Worm (Caenorhabditis elegans) whole organism, young adult: ENCODE results near the gene srab-13.

Experiments used
- C06A6.2 ChIP-seq: fragments of 200-800 bp; sonication (Bioruptor generic); conservative IDR thresholded peaks from 2 replicates; pipeline ENCODE4 v1.3.6; 2022; ENCODE audit warnings: missing genetic modification characterization, missing compliant biosample characterization
- F10E7.11 ChIP-seq: sonication (generic microtip); optimal IDR thresholded peaks from 2 replicates; lab custom pipeline; 2017; ENCODE audit warnings: mild to moderate bottlenecking, missing genetic modification characterization, moderate library complexity, missing compliant biosample characterization
- F39B2.1 ChIP-seq: fragments of 200-800 bp; sonication (Bioruptor generic); IDR thresholded peaks from 2 replicates; pipeline ENCODE4 v1.3.6; 2022; ENCODE audit warnings: missing genetic modification reagents, missing genetic modification characterization, missing compliant biosample characterization
- K12H6.12 ChIP-seq: fragments of 200-800 bp; sonication (Bioruptor generic); optimal IDR thresholded peaks from 2 replicates; lab custom pipeline; 2018; ENCODE audit warnings: mild to moderate bottlenecking, missing genetic modification characterization, missing compliant biosample characterization
- T26A5.8 ChIP-seq: sonication (generic microtip); optimal IDR thresholded peaks from 2 replicates; lab custom pipeline; 2016; ENCODE audit warnings: missing genetic modification characterization, missing compliant biosample characterization
- Y53F4B.3 ChIP-seq: fragments of 200-800 bp; sonication (Bioruptor generic); IDR thresholded peaks from 2 replicates; pipeline ENCODE4 v1.3.6; 2022; ENCODE audit warnings: missing genetic modification reagents, missing genetic modification characterization, missing compliant biosample characterization
- ama-1 ChIP-seq, 3 experiments: fragments of 150-350 bp in 1 of 3; sonication (generic microtip) in 2 of 3; optimal IDR thresholded peaks; 2 replicates each; lab custom pipeline; 2014 to 2018; ENCODE audit warnings: missing biosample characterization in 2 of 3, missing genetic modification characterization in 2 of 3, missing genetic modification reagents in 2 of 3
- aptf-2 ChIP-seq: fragments of 200-800 bp; sonication (Bioruptor generic); conservative IDR thresholded peaks from 2 replicates; pipeline ENCODE4 v1.3.6; 2022; ENCODE audit warnings: missing genetic modification reagents, missing genetic modification characterization, missing compliant biosample characterization
- aptf-3 ChIP-seq: fragments of 200-800 bp; sonication (Bioruptor generic); IDR thresholded peaks from 2 replicates; pipeline ENCODE4 v1.3.6; 2022; ENCODE audit warnings: missing genetic modification characterization, missing compliant biosample characterization
- atf-7 ChIP-seq: sonication (generic microtip); optimal IDR thresholded peaks from 2 replicates; lab custom pipeline; 2017; ENCODE audit warnings: mild to moderate bottlenecking, missing genetic modification characterization, missing compliant biosample characterization
- athp-1 ChIP-seq: sonication (generic microtip); optimal IDR thresholded peaks from 2 replicates; lab custom pipeline; 2017; ENCODE audit warnings: mild to moderate bottlenecking, missing genetic modification characterization, missing compliant biosample characterization
- bed-2 ChIP-seq: fragments of 200-800 bp; sonication (Bioruptor generic); IDR thresholded peaks from 2 replicates; pipeline ENCODE4 v1.3.6; 2022; ENCODE audit warnings: missing genetic modification reagents, missing genetic modification characterization, missing compliant biosample characterization
- cebp-1 ChIP-seq, 2 experiments: fragments of 200-800 bp in 1 of 2; sonication (Bioruptor generic) in 1 of 2; sonication (generic microtip) in 1 of 2; IDR thresholded peaks in 1 of 2; optimal IDR thresholded peaks in 1 of 2; 2 replicates each; pipeline versions ENCODE4 v1.3.6 to Lab custom; 2017 to 2022; ENCODE audit warnings: missing compliant biosample characterization in 2 of 2, missing genetic modification characterization in 2 of 2, mild to moderate bottlenecking in 1 of 2, missing genetic modification reagents in 1 of 2, moderate library complexity in 1 of 2
- ceh-100 ChIP-seq: fragments of 200-800 bp; sonication (Bioruptor generic); IDR thresholded peaks from 2 replicates; pipeline ENCODE4 v1.3.6; 2022; ENCODE audit warnings: missing genetic modification reagents, missing genetic modification characterization, missing compliant biosample characterization
- ceh-58 ChIP-seq: fragments of 200-800 bp; sonication (Bioruptor generic); IDR thresholded peaks from 2 replicates; pipeline ENCODE4 v1.3.6; 2022; ENCODE audit warnings: missing genetic modification characterization, missing compliant biosample characterization
- chd-7 ChIP-seq: sonication (generic microtip); optimal IDR thresholded peaks from 2 replicates; lab custom pipeline; 2016; ENCODE audit warnings: mild to moderate bottlenecking, missing genetic modification characterization, moderate library complexity, missing compliant biosample characterization
- dox-1 ChIP-seq: fragments of 200-800 bp; sonication (Bioruptor generic); IDR thresholded peaks from 2 replicates; pipeline ENCODE4 v1.3.6; 2022; ENCODE audit warnings: missing genetic modification reagents, missing genetic modification characterization, missing compliant biosample characterization
- egl-18 ChIP-seq: fragments of 200-800 bp; sonication (Bioruptor generic); IDR thresholded peaks from 2 replicates; pipeline ENCODE4 v1.3.6; 2022; ENCODE audit warnings: missing genetic modification reagents, missing genetic modification characterization, missing compliant biosample characterization
- fkh-3 ChIP-seq: sonication (generic microtip); optimal IDR thresholded peaks from 2 replicates; lab custom pipeline; 2016; ENCODE audit warnings: mild to moderate bottlenecking, missing genetic modification characterization, missing compliant biosample characterization
- him-1 ChIP-seq: sonication (generic microtip); optimal IDR thresholded peaks from 2 replicates; lab custom pipeline; 2016; ENCODE audit warnings: missing genotype, missing genetic modification reagents, missing genetic modification characterization, missing compliant biosample characterization
- hmg-20 ChIP-seq: fragments of 200-800 bp; sonication (Bioruptor generic); IDR thresholded peaks from 2 replicates; pipeline ENCODE4 v1.3.6; 2022; ENCODE audit warnings: missing genetic modification reagents, missing genetic modification characterization, missing compliant biosample characterization
- let-526 ChIP-seq: fragments of 200-800 bp; sonication (Bioruptor generic); IDR thresholded peaks from 2 replicates; pipeline ENCODE4 v1.3.6; 2022; ENCODE audit warnings: missing genetic modification reagents, missing genetic modification characterization, missing compliant biosample characterization
- lin-26 ChIP-seq: fragments of 200-800 bp; sonication (Bioruptor generic); IDR thresholded peaks from 2 replicates; pipeline ENCODE4 v1.3.6; 2022; ENCODE audit warnings: missing genetic modification reagents, missing genetic modification characterization, missing compliant biosample characterization
- lin-35 ChIP-seq, 3 experiments: fragments of 150-350 bp in 2 of 3; sonication (generic microtip) in 1 of 3; optimal IDR thresholded peaks; 2 replicates each; lab custom pipeline; 2014 to 2018; ENCODE audit warnings: missing biosample characterization in 3 of 3, missing genetic modification characterization in 3 of 3, missing genetic modification reagents in 3 of 3
- madf-8 ChIP-seq: fragments of 200-800 bp; sonication (Bioruptor generic); conservative IDR thresholded peaks from 2 replicates; pipeline ENCODE4 v1.3.6; 2022; ENCODE audit warnings: missing genetic modification reagents, missing genetic modification characterization, missing compliant biosample characterization
- mel-28 ChIP-seq: sonication (generic microtip); optimal IDR thresholded peaks from 2 replicates; lab custom pipeline; 2016; ENCODE audit warnings: borderline replicate concordance, mild to moderate bottlenecking, missing genetic modification characterization, missing compliant biosample characterization
- mes-4 ChIP-seq: sonication (generic microtip); optimal IDR thresholded peaks from 2 replicates; lab custom pipeline; 2016; ENCODE audit warnings: missing genotype, missing genetic modification characterization, missing compliant biosample characterization
- mxl-1 ChIP-seq: sonication (generic microtip); optimal IDR thresholded peaks from 2 replicates; lab custom pipeline; 2016; ENCODE audit warnings: missing genetic modification characterization, missing compliant biosample characterization
- nfya-1 ChIP-seq: sonication (generic microtip); optimal IDR thresholded peaks from 2 replicates; lab custom pipeline; 2017; ENCODE audit warnings: antibody characterized with exemption, missing compliant biosample characterization, missing genetic modification characterization, borderline replicate concordance; ENCODE audit not compliant: insufficient read depth
- nhr-120 ChIP-seq: fragments of 200-800 bp; sonication (Bioruptor generic); IDR thresholded peaks from 2 replicates; pipeline ENCODE4 v1.3.6; 2022; ENCODE audit warnings: missing genetic modification characterization, missing compliant biosample characterization
- nhr-80 ChIP-seq: sonication (generic microtip); optimal IDR thresholded peaks from 2 replicates; lab custom pipeline; 2016; ENCODE audit warnings: missing genetic modification characterization, missing compliant biosample characterization
- repo-1 ChIP-seq: sonication (generic microtip); optimal IDR thresholded peaks from 2 replicates; lab custom pipeline; 2017; ENCODE audit warnings: mild to moderate bottlenecking, missing genetic modification characterization, missing compliant biosample characterization
- snpc-3.4 ChIP-seq: sonication (generic microtip); optimal IDR thresholded peaks from 2 replicates; lab custom pipeline; 2017; ENCODE audit warnings: missing genetic modification characterization, mild to moderate bottlenecking, missing compliant biosample characterization, antibody characterized with exemption, moderate library complexity, missing genotype, missing genetic modification reagents
- unc-130 ChIP-seq: sonication (generic microtip); optimal IDR thresholded peaks from 2 replicates; lab custom pipeline; 2016; ENCODE audit warnings: missing genetic modification reagents, missing genetic modification characterization, missing compliant biosample characterization
- xnd-1 ChIP-seq: sonication (generic microtip); optimal IDR thresholded peaks from 2 replicates; lab custom pipeline; 2016; ENCODE audit warnings: missing genotype, missing genetic modification reagents, missing genetic modification characterization, missing compliant biosample characterization
- zfh-2 ChIP-seq: fragments of 200-800 bp; sonication (Bioruptor generic); conservative IDR thresholded peaks from 2 replicates; pipeline ENCODE4 v1.3.6; 2022; ENCODE audit warnings: missing genetic modification reagents, missing genetic modification characterization, missing compliant biosample characterization
- ztf-18 ChIP-seq: sonication (generic microtip); optimal IDR thresholded peaks from 2 replicates; lab custom pipeline; 2016; ENCODE audit warnings: missing genotype, mild to moderate bottlenecking, missing genetic modification characterization, missing compliant biosample characterization
- ztf-22 ChIP-seq: fragments of 200-800 bp; sonication (Bioruptor generic); optimal IDR thresholded peaks from 2 replicates; lab custom pipeline; 2018; ENCODE audit warnings: mild to moderate bottlenecking, missing genetic modification characterization, moderate library complexity, missing compliant biosample characterization
- ztf-3 ChIP-seq: fragments of 200-800 bp; sonication (Bioruptor generic); optimal IDR thresholded peaks from 2 replicates; lab custom pipeline; 2018; ENCODE audit warnings: mild to moderate bottlenecking, missing genetic modification characterization, missing compliant biosample characterization

The srab-13 gene

ce11 chrV:2004659-2005058 lies 23.0 kb downstream of the srab-13 start, which contains the start of gene cysl-4:
Gene cysl-4 (plus strand): TSS chrV:2004959.
- TF ChIP-seq F39B2.1 (GFP tag; lab: Robert Waterston, UW) (no peak), mxl-1 (tag; lab: Kevin White, UChicago) (no peak), C06A6.2 (GFP tag; lab: Robert Waterston, UW) (no peak), ama-1 (optimal IDR thresholded peaks at IDR 0.05; lab: Kevin White, UChicago) (no peak), ama-1 (GFP tag; optimal IDR thresholded peaks at IDR 0.05; lab: Kevin White, UChicago) (no peak), ceh-100 (GFP tag; lab: Robert Waterston, UW) (no peak), nfya-1 (no peak), fkh-3 (no peak), ztf-3 (GFP tag; lab: Kevin White, UChicago) (no peak), ztf-22 (no peak), lin-35 (GFP tag; optimal IDR thresholded peaks at IDR 0.05; lab: Kevin White, UChicago) (no peak), aptf-2 (no peak)
- TF ChIP-seq, all 124 proteins: peak for 0

ce11 chrV:2004229-2004628 lies 23.5 kb downstream of the srab-13 start, which contains the start of gene clec-206:
Gene clec-206 (minus strand): TSS chrV:2004329.
- TF ChIP-seq ztf-18 (tag; lab: Kevin White, UChicago) (no peak), zfh-2 (GFP tag; lab: Robert Waterston, UW) (0 out of 2 replicates have a peak, but pooled peaks have one; percentile 6), ceh-58 (GFP tag; lab: Robert Waterston, UW) (0 out of 2 replicates have a peak, but pooled peaks have one; percentile 38), athp-1 (tag; lab: Kevin White, UChicago) (no peak)

DNA sequence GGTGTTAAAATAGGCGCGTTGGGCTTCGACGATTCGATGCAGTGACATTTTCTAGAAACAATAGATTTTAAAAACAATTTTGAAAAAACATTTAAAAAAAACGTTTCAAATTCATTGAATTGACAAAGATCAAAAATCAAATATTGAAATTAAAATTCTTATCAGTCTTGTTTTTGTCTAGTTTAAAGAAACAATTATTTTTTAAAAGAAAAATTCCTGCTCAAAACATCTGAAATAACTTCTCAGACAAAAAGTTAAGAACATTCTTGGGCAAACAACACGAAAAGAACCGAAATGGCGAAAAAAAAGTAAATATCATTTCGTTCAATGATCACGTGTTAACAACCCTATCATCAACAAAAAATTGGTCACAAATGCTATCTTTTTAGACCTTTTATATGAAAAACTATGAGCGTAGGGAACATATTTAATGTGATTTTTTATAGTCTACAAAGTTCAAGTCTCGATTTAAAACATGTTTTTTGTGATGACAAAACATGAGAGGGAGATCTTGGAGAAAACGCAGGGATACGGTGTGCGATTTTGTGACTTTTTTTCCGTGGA lies 28.1 kb downstream of the srab-13 start, which contains the start of gene alh-5:
Gene alh-5 (minus strand): TSS at position 51 of the 564 bp plus-strand sequence.
- TF ChIP-seq ztf-18 (tag; lab: Kevin White, UChicago), result no peak
- TF ChIP-seq cebp-1 (GFP tag; IDR thresholded peaks at IDR 0.05; lab: Robert Waterston, UW), result no peak
- TF ChIP-seq cebp-1 (tag; optimal IDR thresholded peaks at IDR 0.05; lab: Kevin White, UChicago), result no peak
- TF ChIP-seq unc-130, result no peak
- no peak for TF ChIP-seq madf-8 (GFP tag; lab: Robert Waterston, UW)
- TF ChIP-seq chd-7, result no peak
- TF ChIP-seq nhr-80 (tag; lab: Kevin White, UChicago), result peak; percentile 19
- no peak for TF ChIP-seq F10E7.11
- TF ChIP-seq, all 124 proteins: peak for 1

DNA sequence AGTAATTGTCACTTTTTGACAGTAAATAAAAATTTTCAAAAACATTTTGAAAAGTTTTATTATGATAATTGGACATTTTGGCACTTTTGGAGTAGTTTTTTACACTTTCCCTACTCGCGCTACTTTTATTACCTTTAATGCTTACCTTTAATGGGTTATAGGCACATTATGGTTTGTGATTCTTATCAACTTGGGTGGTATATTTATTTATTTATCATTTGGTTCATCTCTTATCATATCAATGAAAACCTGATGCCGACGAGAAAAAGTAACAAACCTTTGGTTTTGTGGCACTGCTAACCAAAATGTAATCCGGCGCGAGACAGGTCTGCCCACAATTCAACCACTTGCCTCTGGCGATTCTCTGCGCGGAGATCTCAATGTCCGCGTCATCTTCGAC lies 29.3 kb downstream of the srab-13 start:
- TF ChIP-seq him-1 (tag; lab: Kevin White, UChicago) (no peak), K12H6.12 (no peak), bed-2 (GFP tag; lab: Robert Waterston, UW) (no peak), xnd-1 (tag; lab: Kevin White, UChicago) (no peak), atf-7 (tag; lab: Kevin White, UChicago) (no peak), dox-1 (no peak), mel-28 (tag; lab: Kevin White, UChicago) (no peak), hmg-20 (GFP tag; lab: Robert Waterston, UW) (no peak), lin-26 (no peak), snpc-3.4 (tag; lab: Kevin White, UChicago) (no peak), T26A5.8 (tag; lab: Kevin White, UChicago) (no peak), egl-18 (GFP tag; lab: Robert Waterston, UW) (no peak), let-526 (GFP tag; lab: Robert Waterston, UW) (no peak), mes-4 (no peak), nhr-120 (GFP tag; lab: Robert Waterston, UW) (no peak), athp-1 (tag; lab: Kevin White, UChicago) (no peak), Y53F4B.3 (GFP tag; lab: Robert Waterston, UW) (no peak), aptf-3 (GFP tag; lab: Robert Waterston, UW) (no peak), repo-1 (tag; lab: Kevin White, UChicago) (no peak)
